Worm (Caenorhabditis elegans) whole organism, late embryonic: ENCODE data around the gene Y53F4B.18.
A peak's percentile ranks its signal among the peaks of the same experiment; 100 is the strongest.

ENCODE experiments used
- C08G9.2 ChIP-seq: sonication (generic microtip); optimal IDR thresholded peaks from 2 replicates; lab custom pipeline; 2016; ENCODE audit warnings: mild to moderate bottlenecking, missing genetic modification characterization, moderate library complexity, missing compliant biosample characterization
- F13H6.1 ChIP-seq: sonication (generic microtip); optimal IDR thresholded peaks from 2 replicates; lab custom pipeline; 2016; ENCODE audit warnings: missing genetic modification characterization, missing compliant biosample characterization
- K02D7.2 ChIP-seq: sonication (generic microtip); optimal IDR thresholded peaks from 2 replicates; lab custom pipeline; 2017; ENCODE audit warnings: mild to moderate bottlenecking, missing genetic modification characterization, missing compliant biosample characterization
- K09A11.1 ChIP-seq: sonication (generic microtip); optimal IDR thresholded peaks from 2 replicates; lab custom pipeline; 2017; ENCODE audit warnings: antibody characterized with exemption, mild to moderate bottlenecking, missing genetic modification characterization, missing compliant biosample characterization; ENCODE audit not compliant: insufficient read depth
- Y22D7AL.16 ChIP-seq: sonication (generic microtip); optimal IDR thresholded peaks from 2 replicates; lab custom pipeline; 2016; ENCODE audit warnings: missing genetic modification characterization, missing compliant biosample characterization
- ahr-1 ChIP-seq: sonication (generic microtip); optimal IDR thresholded peaks from 2 replicates; lab custom pipeline; 2016; ENCODE audit warnings: missing genetic modification characterization, missing compliant biosample characterization
- ama-1 ChIP-seq: fragments of 150-350 bp; optimal IDR thresholded peaks from 2 replicates; lab custom pipeline; 2014
- ceh-18 ChIP-seq: sonication (generic microtip); optimal IDR thresholded peaks from 2 replicates; lab custom pipeline; 2016; ENCODE audit warnings: missing genetic modification characterization, missing compliant biosample characterization
- ceh-19 ChIP-seq: fragments of 200-800 bp; sonication (Bioruptor generic); optimal IDR thresholded peaks from 2 replicates; lab custom pipeline; 2018; ENCODE audit warnings: mild to moderate bottlenecking, missing genetic modification characterization, missing compliant biosample characterization
- ceh-2 ChIP-seq: sonication (generic microtip); optimal IDR thresholded peaks from 2 replicates; lab custom pipeline; 2016; ENCODE audit warnings: missing genotype, missing genetic modification characterization, missing compliant biosample characterization
- ceh-24 ChIP-seq: sonication (generic microtip); optimal IDR thresholded peaks from 2 replicates; lab custom pipeline; 2016; ENCODE audit warnings: mild to moderate bottlenecking, missing genetic modification characterization, missing compliant biosample characterization
- ceh-30 ChIP-seq: fragments of 150-350 bp; optimal IDR thresholded peaks from 2 replicates; lab custom pipeline; 2014; ENCODE audit warnings: missing biosample characterization, missing genetic modification characterization
- ceh-31 ChIP-seq: sonication (generic microtip); optimal IDR thresholded peaks from 2 replicates; lab custom pipeline; 2016; ENCODE audit warnings: missing genetic modification characterization, missing compliant biosample characterization
- ceh-34 ChIP-seq: sonication (generic microtip); optimal IDR thresholded peaks from 2 replicates; lab custom pipeline; 2016; ENCODE audit warnings: mild to moderate bottlenecking, missing genetic modification characterization, missing compliant biosample characterization
- ceh-45 ChIP-seq: fragments of 200-800 bp; sonication (Bioruptor generic); IDR thresholded peaks from 2 replicates; pipeline ENCODE4 v1.3.6; 2022; ENCODE audit warnings: missing genetic modification reagents, missing genetic modification characterization, missing compliant biosample characterization
- ceh-48 ChIP-seq: sonication (generic microtip); optimal IDR thresholded peaks from 2 replicates; lab custom pipeline; 2016; ENCODE audit warnings: missing genetic modification characterization, inconsistent platforms, missing compliant biosample characterization
- ceh-6 ChIP-seq: fragments of 200-800 bp; sonication (Bioruptor generic); optimal IDR thresholded peaks from 2 replicates; lab custom pipeline; 2018; ENCODE audit warnings: mild to moderate bottlenecking, missing genetic modification characterization, missing compliant biosample characterization
- ceh-9 ChIP-seq: sonication (generic microtip); optimal IDR thresholded peaks from 2 replicates; lab custom pipeline; 2016; ENCODE audit warnings: mild to moderate bottlenecking, missing genetic modification characterization, inconsistent platforms, missing compliant biosample characterization
- che-1 ChIP-seq: sonication (generic microtip); optimal IDR thresholded peaks from 2 replicates; lab custom pipeline; 2016; ENCODE audit warnings: mild to moderate bottlenecking, missing genetic modification characterization, missing compliant biosample characterization
- dve-1 ChIP-seq: sonication (generic microtip); optimal IDR thresholded peaks from 2 replicates; lab custom pipeline; 2017; ENCODE audit warnings: antibody characterized with exemption, mild to moderate bottlenecking, missing genetic modification characterization, missing compliant biosample characterization
- elt-2 ChIP-seq: sonication (generic microtip); optimal IDR thresholded peaks from 2 replicates; lab custom pipeline; 2016; ENCODE audit warnings: missing genetic modification reagents, missing genetic modification characterization, missing compliant biosample characterization
- ets-4 ChIP-seq: sonication (generic microtip); optimal IDR thresholded peaks from 2 replicates; lab custom pipeline; 2016; ENCODE audit warnings: missing genetic modification characterization, missing compliant biosample characterization
- eyg-1 ChIP-seq: sonication (generic microtip); optimal IDR thresholded peaks from 2 replicates; lab custom pipeline; 2016; ENCODE audit warnings: missing genotype, missing genetic modification characterization, missing compliant biosample characterization
- fax-1 ChIP-seq: sonication (generic microtip); optimal IDR thresholded peaks from 2 replicates; lab custom pipeline; 2016; ENCODE audit warnings: missing genotype, missing genetic modification characterization, missing compliant biosample characterization
- fkh-10 ChIP-seq: fragments of 150-350 bp; optimal IDR thresholded peaks from 2 replicates; lab custom pipeline; 2014; ENCODE audit warnings: missing biosample characterization, missing genetic modification reagents, missing genetic modification characterization
- fkh-6 ChIP-seq: sonication (generic microtip); optimal IDR thresholded peaks from 2 replicates; lab custom pipeline; 2016; ENCODE audit warnings: missing genetic modification characterization, missing compliant biosample characterization
- gmeb-2 ChIP-seq: sonication (generic microtip); optimal IDR thresholded peaks from 2 replicates; lab custom pipeline; 2016; ENCODE audit warnings: missing genetic modification characterization, inconsistent platforms, missing compliant biosample characterization
- hlh-15 ChIP-seq: sonication (generic microtip); optimal IDR thresholded peaks from 2 replicates; lab custom pipeline; 2016; ENCODE audit warnings: missing genetic modification characterization, missing compliant biosample characterization
- hlh-30 ChIP-seq: sonication (generic microtip); optimal IDR thresholded peaks from 2 replicates; lab custom pipeline; 2017; ENCODE audit warnings: antibody characterized with exemption, missing genetic modification characterization, missing compliant biosample characterization; ENCODE audit not compliant: insufficient read depth
- hlh-6 ChIP-seq: sonication (generic microtip); optimal IDR thresholded peaks from 2 replicates; lab custom pipeline; 2016; ENCODE audit warnings: missing genotype, missing genetic modification characterization, missing compliant biosample characterization
- lin-11 ChIP-seq: fragments of 200-800 bp; sonication (Bioruptor generic); optimal IDR thresholded peaks from 2 replicates; lab custom pipeline; 2018; ENCODE audit warnings: mild to moderate bottlenecking, missing genetic modification characterization, missing compliant biosample characterization
- madf-2 ChIP-seq: sonication (generic microtip); optimal IDR thresholded peaks from 2 replicates; lab custom pipeline; 2017; ENCODE audit warnings: missing genetic modification characterization, missing compliant biosample characterization
- nhr-232 ChIP-seq: sonication (generic microtip); optimal IDR thresholded peaks from 2 replicates; lab custom pipeline; 2016; ENCODE audit warnings: missing genetic modification characterization, missing compliant biosample characterization
- npax-4 ChIP-seq: sonication (generic microtip); optimal IDR thresholded peaks from 2 replicates; lab custom pipeline; 2016; ENCODE audit warnings: missing genetic modification characterization, missing compliant biosample characterization
- odd-2 ChIP-seq: sonication (generic microtip); optimal IDR thresholded peaks from 2 replicates; lab custom pipeline; 2017; ENCODE audit warnings: antibody characterized with exemption, mild to moderate bottlenecking, missing genetic modification characterization, missing compliant biosample characterization
- pag-3 ChIP-seq: sonication (generic microtip); optimal IDR thresholded peaks from 2 replicates; lab custom pipeline; 2016; ENCODE audit warnings: missing compliant biosample characterization, missing genetic modification characterization, borderline replicate concordance
- pax-1 ChIP-seq: fragments of 150-350 bp; optimal IDR thresholded peaks from 2 replicates; lab custom pipeline; 2014; ENCODE audit warnings: missing biosample characterization, missing genetic modification characterization
- pha-2 ChIP-seq: sonication (generic microtip); optimal IDR thresholded peaks from 2 replicates; lab custom pipeline; 2017; ENCODE audit warnings: mild to moderate bottlenecking, missing genetic modification characterization, missing compliant biosample characterization
- pqm-1 ChIP-seq: sonication (generic microtip); optimal IDR thresholded peaks from 2 replicates; lab custom pipeline; 2016; ENCODE audit warnings: missing genetic modification characterization, missing compliant biosample characterization
- pros-1 ChIP-seq: fragments of 150-350 bp; optimal IDR thresholded peaks from 2 replicates; lab custom pipeline; 2014; ENCODE audit warnings: missing biosample characterization, missing genetic modification reagents, missing genetic modification characterization
- ref-2 ChIP-seq: sonication (generic microtip); optimal IDR thresholded peaks from 2 replicates; lab custom pipeline; 2016; ENCODE audit warnings: missing genetic modification characterization, missing compliant biosample characterization
- rnt-1 ChIP-seq: sonication (generic microtip); optimal IDR thresholded peaks from 2 replicates; lab custom pipeline; 2016; ENCODE audit warnings: missing genetic modification characterization, missing compliant biosample characterization
- sdc-2 ChIP-seq: sonication (generic microtip); optimal IDR thresholded peaks from 2 replicates; lab custom pipeline; 2016; ENCODE audit warnings: missing genotype, missing genetic modification characterization, missing compliant biosample characterization
- sox-2 ChIP-seq: fragments of 200-800 bp; sonication (Bioruptor generic); IDR thresholded peaks from 2 replicates; pipeline ENCODE4 v1.3.6; 2022; ENCODE audit warnings: missing genetic modification reagents, missing genetic modification characterization, missing compliant biosample characterization
- syd-9 ChIP-seq: sonication (generic microtip); optimal IDR thresholded peaks from 2 replicates; lab custom pipeline; 2016; ENCODE audit warnings: mild to moderate bottlenecking, missing genetic modification characterization, moderate library complexity, missing compliant biosample characterization
- tbx-7 ChIP-seq: sonication (generic microtip); optimal IDR thresholded peaks from 2 replicates; lab custom pipeline; 2016; ENCODE audit warnings: missing genotype, missing genetic modification characterization, missing compliant biosample characterization
- ttx-3 ChIP-seq: sonication (generic microtip); optimal IDR thresholded peaks from 2 replicates; lab custom pipeline; 2016; ENCODE audit warnings: missing genetic modification reagents, missing genetic modification characterization, missing compliant biosample characterization
- unc-3 ChIP-seq, 2 experiments: fragments of 200-800 bp in 1 of 2; sonication (Bioruptor generic) in 1 of 2; sonication (generic microtip) in 1 of 2; conservative IDR thresholded peaks in 1 of 2; optimal IDR thresholded peaks in 1 of 2; 2 replicates each; pipeline versions ENCODE4 v1.3.6 to Lab custom; 2016 to 2022; ENCODE audit warnings: missing compliant biosample characterization in 2 of 2, missing genetic modification characterization in 2 of 2, missing genetic modification reagents in 1 of 2
- unc-42 ChIP-seq: sonication (generic microtip); optimal IDR thresholded peaks from 2 replicates; lab custom pipeline; 2016; ENCODE audit warnings: missing genotype, missing genetic modification characterization, missing compliant biosample characterization
- unc-55 ChIP-seq: sonication (generic microtip); optimal IDR thresholded peaks from 2 replicates; lab custom pipeline; 2017; ENCODE audit warnings: missing biosample characterization, missing genetic modification reagents, missing genetic modification characterization
- unc-86 ChIP-seq: sonication (generic microtip); optimal IDR thresholded peaks from 2 replicates; lab custom pipeline; 2016; ENCODE audit warnings: missing genetic modification characterization, missing compliant biosample characterization
- zip-5 ChIP-seq: sonication (generic microtip); optimal IDR thresholded peaks from 2 replicates; lab custom pipeline; 2016; ENCODE audit warnings: missing genetic modification characterization, missing compliant biosample characterization

The Y53F4B.18 gene

ce11 chrII:15089086-15089895 lies 17.8 kb upstream of the Y53F4B.18 start:
- TF ChIP-seq ceh-9 (tag; lab: Kevin White, UChicago), result no peak
- TF ChIP-seq hlh-6 (tag; lab: Kevin White, UChicago), result no peak
- TF ChIP-seq madf-2 (tag; lab: Kevin White, UChicago), result no peak
- TF ChIP-seq C08G9.2 (tag; lab: Kevin White, UChicago), result peak; percentile 87
- no peak for TF ChIP-seq fkh-10
- TF ChIP-seq ttx-3, result no peak
- peak; percentile 56 for TF ChIP-seq fkh-6
- TF ChIP-seq ahr-1, result no peak
- TF ChIP-seq ceh-6 (GFP tag; lab: Kevin White, UChicago), result no peak
- no peak for TF ChIP-seq lin-11 (tag; lab: Kevin White, UChicago)
- peak; percentile 57 for TF ChIP-seq elt-2
- TF ChIP-seq ceh-2 (tag; lab: Kevin White, UChicago), result peak; percentile 85
- TF ChIP-seq tbx-7 (tag; lab: Kevin White, UChicago), result peak; percentile 84
- no peak for TF ChIP-seq ceh-45 (GFP tag; lab: Robert Waterston, UW)
- TF ChIP-seq hlh-30 (tag; lab: Kevin White, UChicago), result no peak
- no peak for TF ChIP-seq ceh-48
- no peak for TF ChIP-seq nhr-232
- peak; percentile 91 for TF ChIP-seq ceh-31 (tag; lab: Kevin White, UChicago)
- peak; percentile 21 for TF ChIP-seq ceh-34 (tag; lab: Kevin White, UChicago)
- TF ChIP-seq zip-5 (tag; lab: Kevin White, UChicago), result peak; percentile 73
- no peak for TF ChIP-seq F13H6.1 (tag; lab: Kevin White, UChicago)
- TF ChIP-seq ceh-18 (tag; lab: Kevin White, UChicago), result no peak
- TF ChIP-seq fax-1 (tag; lab: Kevin White, UChicago), result peak; percentile 34
- no peak for TF ChIP-seq K02D7.2 (tag; lab: Kevin White, UChicago)
- no peak for TF ChIP-seq hlh-15 (tag; lab: Kevin White, UChicago)
- TF ChIP-seq dve-1, result no peak
- peak; percentile 62 for TF ChIP-seq ref-2 (tag; lab: Kevin White, UChicago)
- no peak for TF ChIP-seq ama-1 (lab: Kevin White, UChicago)
- no peak for TF ChIP-seq Y22D7AL.16 (tag; lab: Kevin White, UChicago)
- TF ChIP-seq unc-3 (GFP tag; conservative IDR thresholded peaks at IDR 0.05; lab: Robert Waterston, UW), result no peak
- TF ChIP-seq unc-3 (tag; optimal IDR thresholded peaks at IDR 0.05; lab: Kevin White, UChicago), result no peak
- TF ChIP-seq sdc-2, result peak; percentile 56
- TF ChIP-seq ceh-30 (tag; lab: Kevin White, UChicago), result no peak
- TF ChIP-seq che-1 (tag; lab: Kevin White, UChicago), result no peak
- TF ChIP-seq unc-55 (GFP tag; lab: Kevin White, UChicago), result no peak
- TF ChIP-seq pros-1 (tag; lab: Kevin White, UChicago), result no peak
- TF ChIP-seq K09A11.1 (tag; lab: Kevin White, UChicago), result no peak
- peak; percentile 86 for TF ChIP-seq ets-4 (tag; lab: Kevin White, UChicago)
- peak; percentile 43 for TF ChIP-seq rnt-1 (tag; lab: Kevin White, UChicago)
- TF ChIP-seq odd-2, result no peak
- peak; percentile 52 for TF ChIP-seq unc-42 (tag; lab: Kevin White, UChicago)
- no peak for TF ChIP-seq ceh-19 (GFP tag; lab: Kevin White, UChicago)
- TF ChIP-seq syd-9, result no peak
- no peak for TF ChIP-seq pax-1 (tag; lab: Kevin White, UChicago)
- TF ChIP-seq sox-2, result no peak
- TF ChIP-seq gmeb-2, result no peak
- TF ChIP-seq ceh-24 (tag; lab: Kevin White, UChicago), result no peak
- TF ChIP-seq npax-4, result no peak
- no peak for TF ChIP-seq pag-3 (tag; lab: Kevin White, UChicago)
- no peak for TF ChIP-seq pqm-1 (tag; lab: Kevin White, UChicago)
- TF ChIP-seq unc-86 (tag; lab: Kevin White, UChicago), result no peak
- no peak for TF ChIP-seq pha-2
- TF ChIP-seq eyg-1 (tag; lab: Kevin White, UChicago), result no peak
